Worm (Caenorhabditis elegans) whole organism, L1 larva: ENCODE data around the gene lmtr-3.

Source experiments
- alr-1 ChIP-seq: fragments of 200-800 bp; sonication (Bioruptor generic); optimal IDR thresholded peaks from 2 replicates; lab custom pipeline; 2018; ENCODE audit warnings: borderline replicate concordance, mild to moderate bottlenecking, missing genetic modification characterization, missing compliant biosample characterization
- aly-2 ChIP-seq: fragments of 150-350 bp; optimal IDR thresholded peaks from 2 replicates; lab custom pipeline; 2014; ENCODE audit warnings: missing biosample characterization, missing genetic modification characterization
- ceh-82 ChIP-seq, 3 experiments: fragments of 150-350 bp in 1 of 3; sonication (generic microtip) in 2 of 3; optimal IDR thresholded peaks; 2 replicates each; lab custom pipeline; 2014 to 2017; ENCODE audit warnings: missing biosample characterization in 3 of 3, missing genetic modification characterization in 3 of 3
- elt-2 ChIP-seq: sonication (generic microtip); optimal IDR thresholded peaks from 2 replicates; lab custom pipeline; 2016; ENCODE audit warnings: missing genetic modification characterization, mild to moderate bottlenecking, inconsistent platforms, missing compliant biosample characterization, missing genetic modification reagents
- fkh-10 ChIP-seq: sonication (generic microtip); optimal IDR thresholded peaks from 2 replicates; lab custom pipeline; 2017; ENCODE audit warnings: missing biosample characterization, missing genetic modification reagents, missing genetic modification characterization
- hlh-4 ChIP-seq: sonication (generic microtip); optimal IDR thresholded peaks from 2 replicates; lab custom pipeline; 2016; ENCODE audit warnings: mild to moderate bottlenecking, missing genetic modification characterization, missing compliant biosample characterization
- lin-39 ChIP-seq: fragments of 150-350 bp; optimal IDR thresholded peaks from 2 replicates; lab custom pipeline; 2014; ENCODE audit warnings: missing biosample characterization, missing genetic modification reagents, missing genetic modification characterization
- unc-130 ChIP-seq: fragments of 150-350 bp; optimal IDR thresholded peaks from 2 replicates; lab custom pipeline; 2017; ENCODE audit warnings: missing biosample characterization, missing genetic modification characterization, inconsistent platforms
- unc-62 ChIP-seq: fragments of 150-350 bp; optimal IDR thresholded peaks from 2 replicates; lab custom pipeline; 2014; ENCODE audit warnings: missing biosample characterization, missing genetic modification reagents, missing genetic modification characterization

DNA sequence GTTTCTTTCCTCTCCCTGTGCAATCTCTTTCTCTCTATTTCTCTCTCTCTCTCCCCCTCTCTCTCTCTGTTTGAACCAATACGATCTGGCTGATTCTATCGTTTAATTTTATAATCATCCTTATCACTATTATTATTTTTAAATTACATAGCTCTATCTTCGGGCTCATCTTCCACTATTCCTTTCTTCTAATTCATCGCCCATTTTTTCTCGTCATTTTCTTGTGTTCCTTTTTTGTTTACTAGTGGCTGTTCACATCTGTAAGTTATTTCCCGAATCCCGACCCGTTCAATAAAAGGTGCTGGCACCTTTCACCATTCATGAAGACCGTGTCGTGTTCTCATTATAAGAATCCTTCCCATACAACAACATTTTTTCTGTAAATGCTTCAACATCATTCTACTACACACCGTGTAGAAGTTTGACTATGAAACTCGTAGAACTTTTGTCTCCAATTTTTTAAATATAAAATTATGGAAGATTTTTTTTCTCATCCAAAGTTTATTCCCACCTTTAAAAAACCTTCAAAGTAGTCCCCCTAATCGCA, 5.7 kb upstream of the lmtr-3 start:
- TF ChIP-seq unc-62 (GFP tag; lab: Kevin White, UChicago): no peak
- TF ChIP-seq alr-1: no peak
- TF ChIP-seq fkh-10 (GFP tag; lab: Kevin White, UChicago): no peak
- no peak for TF ChIP-seq unc-130 (tag; lab: Kevin White, UChicago)
- no peak for TF ChIP-seq ceh-82 (tag; optimal IDR thresholded peaks at IDR 0.05; lab: Kevin White, UChicago)
- TF ChIP-seq elt-2 (tag; lab: Kevin White, UChicago): no peak
- TF ChIP-seq aly-2 (tag; lab: Kevin White, UChicago): no peak
- TF ChIP-seq hlh-4 (tag; lab: Kevin White, UChicago): no peak
- no peak for TF ChIP-seq lin-39 (tag; lab: Kevin White, UChicago)
